Worm (Caenorhabditis elegans): ENCODE measurements around the gene srh-212.

The srh-212 gene

DNA sequence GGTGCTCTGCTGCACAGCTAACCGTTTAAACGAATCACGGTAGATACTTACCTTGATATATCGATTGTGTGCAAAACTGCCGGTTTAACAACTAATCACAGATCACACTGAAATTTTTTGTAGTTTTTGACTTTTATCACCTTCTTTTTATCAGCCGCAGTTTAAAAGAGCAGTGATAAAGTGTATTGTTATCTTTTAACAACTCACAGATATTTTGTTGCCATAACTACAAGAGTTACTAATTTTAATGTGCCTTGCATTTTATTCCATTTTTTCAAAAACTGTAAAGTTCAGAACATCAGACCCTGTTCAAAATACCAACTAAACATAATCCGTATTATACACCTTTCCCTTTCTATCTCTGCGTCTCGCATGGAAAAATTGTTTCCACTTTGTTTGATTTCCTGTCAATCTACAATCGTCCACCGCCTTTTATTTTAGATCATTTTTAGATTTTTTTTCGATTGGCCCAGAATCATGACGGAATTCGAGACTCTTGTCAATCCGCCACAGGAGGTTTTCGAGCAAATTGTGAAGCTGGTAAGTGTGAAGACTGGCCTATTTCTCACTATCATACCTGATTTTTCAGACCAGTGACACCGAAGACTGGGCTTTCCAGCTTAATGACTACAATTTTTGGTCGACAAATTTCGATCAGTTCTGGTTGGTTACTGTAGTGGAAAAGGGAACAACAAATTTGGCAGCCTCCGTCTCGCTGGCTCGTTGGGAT, 44.0 kb downstream of the srh-212 start, which contains the start of gene T24A6.20:
Gene T24A6.20 (plus strand): TSS at position 395 of the 730 bp plus-strand sequence.
- TF ChIP-seq W03F9.2 (tag; optimal IDR thresholded peaks at IDR 0.05) (no peak), dao-5 (tag; optimal IDR thresholded peaks at IDR 0.05) (no peak), him-1 (tag; optimal IDR thresholded peaks at IDR 0.05) (no peak)

DNA sequence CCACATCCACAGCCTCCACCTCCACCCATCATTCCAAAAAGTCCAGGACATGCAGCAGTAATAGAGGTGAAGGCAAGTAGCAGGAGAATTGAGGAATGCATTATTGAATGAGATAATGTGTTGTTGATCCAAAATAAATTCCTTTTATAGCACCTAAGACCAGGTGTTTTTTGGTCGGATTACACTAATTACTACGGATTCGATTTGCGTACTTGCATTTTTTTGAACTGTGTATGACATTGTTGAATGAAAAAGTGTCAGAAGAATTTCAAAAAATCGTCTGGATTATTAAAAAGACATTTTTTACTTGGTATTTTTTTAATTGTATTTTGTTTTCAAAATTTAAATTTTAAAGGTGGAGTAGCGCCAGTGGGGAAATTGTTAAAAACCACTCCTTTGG, 45.2 kb downstream of the srh-212 start, which contains the start of gene grl-28:
Gene grl-28 (minus strand): TSS at position 101 of the 400 bp plus-strand sequence.
- TF ChIP-seq W03F9.2 (tag; optimal IDR thresholded peaks at IDR 0.05): no peak
- no peak for TF ChIP-seq him-1 (tag; optimal IDR thresholded peaks at IDR 0.05)
- no peak for TF ChIP-seq dao-5 (tag; optimal IDR thresholded peaks at IDR 0.05)

DNA sequence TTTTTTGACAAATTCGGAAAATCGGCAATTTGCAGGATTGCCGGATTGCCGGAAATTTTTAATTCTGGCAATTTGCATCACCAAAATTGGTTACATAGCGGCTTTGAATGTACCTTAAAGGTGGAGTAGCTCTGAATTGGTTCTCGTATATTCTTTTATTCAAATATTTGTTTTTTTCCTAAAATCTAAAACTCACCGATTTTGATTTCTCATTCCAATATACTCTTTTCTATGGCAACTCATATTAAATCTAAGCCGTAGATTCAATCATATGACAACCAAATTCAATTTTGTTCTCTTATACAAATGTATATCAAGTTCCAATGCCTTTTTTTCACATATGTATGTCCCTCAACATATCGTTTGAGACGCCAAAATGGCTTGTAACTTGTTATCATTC, 47.4 kb downstream of the srh-212 start, which contains the start of gene sri-21:
Gene sri-21 (plus strand): TSS at position 301 of the 400 bp plus-strand sequence.
- TF ChIP-seq him-1 (tag; optimal IDR thresholded peaks at IDR 0.05) (no peak), dao-5 (tag; optimal IDR thresholded peaks at IDR 0.05) (no peak), W03F9.2 (tag; optimal IDR thresholded peaks at IDR 0.05) (no peak)

DNA sequence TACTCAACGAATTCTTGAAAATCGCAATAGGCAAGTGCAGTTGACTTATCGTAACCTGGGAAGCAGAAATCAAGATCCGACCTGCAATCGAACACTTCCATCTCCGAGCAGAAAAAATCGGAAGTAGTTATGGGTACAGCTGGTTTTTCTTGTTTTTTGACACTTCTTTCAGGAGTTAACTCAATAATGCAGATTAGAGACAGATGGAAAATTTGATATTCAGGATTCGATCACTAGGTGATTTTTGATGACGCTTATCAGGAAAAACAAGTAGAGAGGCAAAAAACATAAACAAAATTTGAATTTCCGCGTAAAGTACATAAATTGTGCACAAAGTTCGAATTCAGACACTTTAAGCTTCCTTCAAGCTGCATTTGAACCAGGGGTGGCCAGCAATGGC, 48.2 kb downstream of the srh-212 start, which contains the start of gene srw-130:
Gene srw-130 (minus strand): TSS at position 101 of the 400 bp plus-strand sequence.
- no peak for TF ChIP-seq W03F9.2 (tag; optimal IDR thresholded peaks at IDR 0.05)
- TF ChIP-seq dao-5 (tag; optimal IDR thresholded peaks at IDR 0.05): no peak
- TF ChIP-seq him-1 (tag; optimal IDR thresholded peaks at IDR 0.05): no peak

DNA sequence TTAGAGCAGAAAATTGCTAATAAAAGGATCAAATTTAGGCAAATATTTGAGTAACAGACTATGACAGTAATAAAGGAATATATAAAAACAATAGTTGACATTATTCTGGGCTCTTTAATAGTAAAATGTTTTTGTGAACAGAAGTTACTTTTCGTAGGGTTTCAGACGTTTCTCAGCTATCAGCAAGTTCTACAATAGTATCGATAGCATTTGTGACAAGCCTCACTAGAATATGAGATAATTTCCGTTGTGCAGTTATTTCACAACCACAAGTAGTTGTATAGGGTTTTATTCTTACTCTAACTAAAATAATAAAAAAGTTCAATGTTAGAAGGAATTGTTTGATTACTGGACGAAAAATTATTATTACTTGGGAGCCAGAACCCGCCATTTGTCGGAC, 50.4 kb downstream of the srh-212 start, which contains the start of gene srbc-68:
Gene srbc-68 (minus strand): TSS at position 101 of the 400 bp plus-strand sequence.
- TF ChIP-seq dao-5 (tag; optimal IDR thresholded peaks at IDR 0.05) (no peak), him-1 (tag; optimal IDR thresholded peaks at IDR 0.05) (no peak), W03F9.2 (tag; optimal IDR thresholded peaks at IDR 0.05) (no peak)

Data from whole organism, L4/young adult.